Fruit fly (Drosophila melanogaster) whole organism, embryonic: Measurements from ENCODE around the gene CG1910.

Experiments used
- Atf6 ChIP-seq: fragments of 200-800 bp; sonication (Bioruptor generic); IDR thresholded peaks from 2 replicates; pipeline ENCODE4 v1.3.6; 2022; ENCODE audit warnings: missing biosample characterization, missing genetic modification characterization
- CG10209 ChIP-seq: fragments of 200-800 bp; sonication (Bioruptor generic); optimal IDR thresholded peaks from 3 replicates; lab custom pipeline; 2017; ENCODE audit warnings: missing biosample characterization, mild to moderate bottlenecking, missing genetic modification characterization, missing genetic modification reagents
- CG1024 ChIP-seq: fragments of 200-800 bp; sonication (Bioruptor generic); IDR thresholded peaks from 2 replicates; pipeline ENCODE4 v1.3.6; 2022; ENCODE audit warnings: missing biosample characterization, missing genetic modification characterization
- CG10321 ChIP-seq: fragments of 200-800 bp; sonication (Bioruptor generic); IDR thresholded peaks from 2 replicates; pipeline ENCODE4 v1.3.6; 2022; ENCODE audit warnings: missing biosample characterization, missing genetic modification characterization
- CG10959 ChIP-seq: fragments of 200-800 bp; sonication (Bioruptor generic); IDR thresholded peaks from 2 replicates; pipeline ENCODE4 v1.3.6; 2022; ENCODE audit warnings: missing biosample characterization, missing genetic modification characterization
- CG12071 ChIP-seq: fragments of 200-800 bp; sonication (Bioruptor generic); optimal IDR thresholded peaks from 3 replicates; lab custom pipeline; 2018; ENCODE audit warnings: missing biosample characterization, mild to moderate bottlenecking, missing genetic modification characterization
- CG16863 ChIP-seq: fragments of 200-800 bp; sonication (Bioruptor generic); optimal IDR thresholded peaks from 3 replicates; lab custom pipeline; 2016; ENCODE audit warnings: missing biosample characterization, missing genetic modification characterization
- CG18011 ChIP-seq: fragments of 200-800 bp; sonication (Bioruptor generic); optimal IDR thresholded peaks from 2 replicates; lab custom pipeline; 2017; ENCODE audit warnings: missing biosample characterization, missing genetic modification characterization, mild to moderate bottlenecking, moderate library complexity, missing genotype
- CG18476 ChIP-seq: fragments of 200-800 bp; sonication (Bioruptor generic); optimal IDR thresholded peaks from 2 replicates; lab custom pipeline; 2016; ENCODE audit warnings: missing biosample characterization, mild to moderate bottlenecking, missing genetic modification characterization
- CG31224 ChIP-seq: fragments of 200-800 bp; sonication (Bioruptor generic); IDR thresholded peaks from 2 replicates; pipeline ENCODE4 v1.3.6; 2022; ENCODE audit warnings: missing biosample characterization, missing genetic modification characterization
- CG3407 ChIP-seq: fragments of 200-800 bp; sonication (Bioruptor generic); optimal IDR thresholded peaks from 2 replicates; lab custom pipeline; 2018; ENCODE audit warnings: missing biosample characterization, mild to moderate bottlenecking, missing genetic modification characterization
- CG5953 ChIP-seq: fragments of 200-800 bp; sonication (Bioruptor generic); IDR thresholded peaks from 2 replicates; pipeline ENCODE4 v1.3.6; 2022; ENCODE audit warnings: missing biosample characterization, missing genetic modification characterization
- CG7357 ChIP-seq: fragments of 200-800 bp; sonication (Bioruptor generic); IDR thresholded peaks from 3 replicates; pipeline ENCODE4 v1.3.6; 2022; ENCODE audit warnings: missing biosample characterization, missing genetic modification characterization
- CG7928 ChIP-seq: fragments of 200-800 bp; sonication (Bioruptor generic); optimal IDR thresholded peaks from 2 replicates; lab custom pipeline; 2017; ENCODE audit warnings: missing biosample characterization, mild to moderate bottlenecking, missing genetic modification characterization
- CG7987 ChIP-seq: fragments of 200-800 bp; sonication (Bioruptor generic); optimal IDR thresholded peaks from 2 replicates; lab custom pipeline; 2018; ENCODE audit warnings: missing biosample characterization, mild to moderate bottlenecking, missing genetic modification characterization, moderate library complexity
- CG8478 ChIP-seq: fragments of >200 bp; optimal IDR thresholded peaks from 2 replicates; lab custom pipeline; 2018
- CG8944 ChIP-seq: fragments of 200-800 bp; sonication (Bioruptor generic); optimal IDR thresholded peaks from 3 replicates; lab custom pipeline; 2016; ENCODE audit warnings: missing biosample characterization, missing genetic modification characterization
- Dip3 ChIP-seq: fragments of 200-800 bp; sonication (Bioruptor generic); optimal IDR thresholded peaks from 3 replicates; lab custom pipeline; 2016; ENCODE audit warnings: missing biosample characterization, missing genetic modification characterization
- Doc3 ChIP-seq: fragments of 200-800 bp; sonication (Bioruptor generic); IDR thresholded peaks from 3 replicates; pipeline ENCODE4 v1.3.6; 2022; ENCODE audit warnings: missing biosample characterization, missing genetic modification characterization; ENCODE audit not compliant: partially characterized antibody
- Ets65A ChIP-seq: fragments of 200-800 bp; sonication (Bioruptor generic); peaks from one replicate; lab custom pipeline; 2016; ENCODE audit warnings: missing biosample characterization, missing genetic modification characterization
- Fer3 ChIP-seq: fragments of 200-800 bp; sonication (Bioruptor generic); optimal IDR thresholded peaks from 2 replicates; lab custom pipeline; 2018; ENCODE audit warnings: missing biosample characterization, mild to moderate bottlenecking, missing genetic modification characterization, moderate library complexity
- Gsc ChIP-seq: fragments of 200-800 bp; sonication (Bioruptor generic); IDR thresholded peaks from 2 replicates; pipeline ENCODE4 v1.3.6; 2022; ENCODE audit warnings: missing biosample characterization, missing genetic modification characterization
- HmgZ ChIP-seq: fragments of 200-800 bp; sonication (Bioruptor generic); optimal IDR thresholded peaks from 2 replicates; lab custom pipeline; 2018; ENCODE audit warnings: missing biosample characterization, mild to moderate bottlenecking, missing genetic modification characterization
- Jarid2 ChIP-seq: fragments of 200-800 bp; sonication (Bioruptor generic); optimal IDR thresholded peaks from 3 replicates; lab custom pipeline; 2017; ENCODE audit warnings: mild to moderate bottlenecking, missing biosample characterization, missing genetic modification reagents, missing genetic modification characterization
- NfI ChIP-seq: fragments of 200-800 bp; sonication (Bioruptor generic); optimal IDR thresholded peaks from 3 replicates; lab custom pipeline; 2018; ENCODE audit warnings: missing biosample characterization, mild to moderate bottlenecking, missing genetic modification characterization, moderate library complexity
- Poxn ChIP-seq: fragments of 200-800 bp; sonication (Bioruptor generic); IDR thresholded peaks from 2 replicates; pipeline ENCODE4 v1.3.6; 2022; ENCODE audit warnings: missing biosample characterization, missing genetic modification characterization
- Sin3A ChIP-seq: fragments of >200 bp; optimal IDR thresholded peaks from 2 replicates; lab custom pipeline; 2018
- Usf ChIP-seq: fragments of 200-800 bp; sonication (Bioruptor generic); optimal IDR thresholded peaks from 2 replicates; lab custom pipeline; 2017; ENCODE audit warnings: missing genotype, missing biosample characterization, missing genetic modification characterization
- amos ChIP-seq: fragments of 200-800 bp; sonication (Bioruptor generic); IDR thresholded peaks from 2 replicates; pipeline ENCODE4 v1.3.6; 2022; ENCODE audit warnings: missing biosample characterization, missing genetic modification characterization; ENCODE audit not compliant: partially characterized antibody
- br ChIP-seq: fragments of >200 bp; optimal IDR thresholded peaks from 2 replicates; lab custom pipeline; 2017
- cad ChIP-seq: fragments of >200 bp; optimal IDR thresholded peaks from 2 replicates; lab custom pipeline; 2017; ENCODE audit warnings: missing biosample characterization, missing genetic modification characterization
- cato ChIP-seq: fragments of 200-800 bp; sonication (Bioruptor generic); optimal IDR thresholded peaks from 2 replicates; lab custom pipeline; 2016; ENCODE audit warnings: missing biosample characterization, missing genetic modification characterization, borderline replicate concordance
- corto ChIP-seq: fragments of 200-800 bp; sonication (Bioruptor generic); optimal IDR thresholded peaks from 2 replicates; lab custom pipeline; 2016; ENCODE audit warnings: missing biosample characterization, mild to moderate bottlenecking, missing genetic modification characterization, moderate library complexity
- crp ChIP-seq, 2 experiments: fragments of 200-800 bp; sonication (Bioruptor generic); optimal IDR thresholded peaks; 2 replicates in 1 of 2; 3 replicates in 1 of 2; lab custom pipeline; 2017; ENCODE audit warnings: missing biosample characterization in 2 of 2, missing genetic modification characterization in 2 of 2, mild to moderate bottlenecking in 1 of 2, moderate library complexity in 1 of 2
- dati ChIP-seq: fragments of 200-800 bp; sonication (Bioruptor generic); IDR thresholded peaks from 2 replicates; pipeline ENCODE4 v1.3.6; 2022; ENCODE audit warnings: missing biosample characterization, missing genetic modification characterization
- ham ChIP-seq: fragments of 200-800 bp; sonication (Bioruptor generic); IDR thresholded peaks from 2 replicates; pipeline ENCODE4 v1.3.6; 2022; ENCODE audit warnings: missing biosample characterization, missing genetic modification characterization
- onecut ChIP-seq: fragments of 200-800 bp; sonication (Bioruptor generic); IDR thresholded peaks from 2 replicates; pipeline ENCODE4 v1.3.6; 2022; ENCODE audit warnings: missing biosample characterization, missing genetic modification characterization
- org-1 ChIP-seq: fragments of 200-800 bp; sonication (Bioruptor generic); optimal IDR thresholded peaks from 2 replicates; lab custom pipeline; 2017; ENCODE audit warnings: missing biosample characterization, missing genetic modification characterization
- pan ChIP-seq, 4 experiments: fragments of >200 bp in 3 of 4; fragments of 200-800 bp in 1 of 4; sonication (Bioruptor generic) in 1 of 4; optimal IDR thresholded peaks in 3 of 4; IDR thresholded peaks in 1 of 4; 2 replicates each; pipeline versions ENCODE4 v1.3.6 to Lab custom; 2017 to 2022; ENCODE audit warnings: missing biosample characterization in 2 of 4, missing genetic modification characterization in 2 of 4, mixed read lengths in 1 of 4
- pita ChIP-seq: fragments of 200-800 bp; sonication (Bioruptor generic); optimal IDR thresholded peaks from 2 replicates; lab custom pipeline; 2017; ENCODE audit warnings: missing biosample characterization, mild to moderate bottlenecking, missing genetic modification characterization
- psq ChIP-seq: fragments of 200-800 bp; sonication (Bioruptor generic); optimal IDR thresholded peaks from 2 replicates; lab custom pipeline; 2017; ENCODE audit warnings: missing biosample characterization, missing genetic modification characterization
- ranshi ChIP-seq: fragments of 200-800 bp; sonication (Bioruptor generic); IDR thresholded peaks from 2 replicates; pipeline ENCODE4 v1.3.6; 2022; ENCODE audit warnings: missing biosample characterization, missing genetic modification characterization
- row ChIP-seq: fragments of 200-800 bp; sonication (Bioruptor generic); IDR thresholded peaks from 3 replicates; pipeline ENCODE4 v1.3.6; 2022; ENCODE audit warnings: missing biosample characterization, missing genetic modification characterization
- scrt ChIP-seq: fragments of 200-800 bp; sonication (Bioruptor generic); optimal IDR thresholded peaks from 2 replicates; lab custom pipeline; 2018; ENCODE audit warnings: missing biosample characterization, mild to moderate bottlenecking, missing genetic modification characterization, moderate library complexity
- sob ChIP-seq: fragments of 200-800 bp; sonication (Bioruptor generic); IDR thresholded peaks from 2 replicates; pipeline ENCODE4 v1.3.6; 2022; ENCODE audit warnings: missing biosample characterization, missing genetic modification characterization
- tap ChIP-seq: fragments of 200-800 bp; optimal IDR thresholded peaks from 3 replicates; lab custom pipeline; 2019; ENCODE audit warnings: missing biosample characterization, mild to moderate bottlenecking, missing genetic modification characterization, moderate library complexity
- tgo ChIP-seq: fragments of 200-800 bp; sonication (Bioruptor generic); IDR thresholded peaks from 3 replicates; pipeline ENCODE4 v1.3.6; 2022; ENCODE audit warnings: missing biosample characterization, missing genetic modification characterization
- trem ChIP-seq: fragments of 200-800 bp; optimal IDR thresholded peaks from 3 replicates; lab custom pipeline; 2019; ENCODE audit warnings: missing biosample characterization, mild to moderate bottlenecking, missing genetic modification characterization, moderate library complexity
- tx ChIP-seq: fragments of 200-800 bp; sonication (Bioruptor generic); optimal IDR thresholded peaks from 2 replicates; lab custom pipeline; 2016; ENCODE audit warnings: missing biosample characterization, missing genetic modification characterization
- unpg ChIP-seq: fragments of 200-800 bp; sonication (Bioruptor generic); optimal IDR thresholded peaks from 3 replicates; lab custom pipeline; 2018; ENCODE audit warnings: missing biosample characterization, mild to moderate bottlenecking, missing genetic modification characterization, moderate library complexity
- wor ChIP-seq: fragments of 200-800 bp; sonication (Bioruptor generic); IDR thresholded peaks from 2 replicates; pipeline ENCODE4 v1.3.6; 2022; ENCODE audit warnings: missing biosample characterization, missing genetic modification characterization
- zfh2 ChIP-seq: fragments of 200-800 bp; sonication (Bioruptor generic); optimal IDR thresholded peaks from 2 replicates; lab custom pipeline; 2016; ENCODE audit warnings: missing biosample characterization, missing genetic modification characterization

CG1910 gene

DNA sequence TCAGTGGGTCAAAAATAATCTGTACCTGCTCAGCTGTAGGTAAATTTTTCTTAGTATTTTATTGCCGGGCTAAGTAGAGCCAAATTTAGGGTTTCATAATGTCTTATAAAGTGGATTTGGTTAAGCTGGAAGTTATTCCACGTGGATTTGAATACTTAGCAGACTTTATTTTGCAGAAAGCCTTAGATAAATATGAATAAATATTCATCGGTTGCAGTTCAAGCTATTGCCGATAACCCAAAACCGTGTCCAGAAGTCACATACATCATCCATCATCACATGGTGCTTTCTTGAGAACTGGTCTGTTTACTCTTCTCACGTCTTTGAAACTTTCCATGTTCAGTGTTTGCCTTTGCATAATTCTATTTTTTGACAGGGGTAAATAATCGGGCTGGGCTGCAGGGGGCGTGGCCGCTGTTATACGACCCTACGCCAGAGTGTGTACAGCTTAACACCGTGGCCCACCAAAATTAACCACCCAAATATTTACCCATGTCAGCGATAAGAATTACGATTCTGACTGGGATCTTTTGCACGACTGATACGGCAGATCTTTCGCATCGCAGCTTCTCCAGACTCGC is 11.2 kb downstream of the CG1910 start, which contains the start of gene CG2187 (continued):
- TF ChIP-seq CG12071 (GFP tag; lab: Kevin White, UChicago) (peak; percentile 42), br (lab: Kevin White, UChicago) (no peak), CG8944 (no peak), zfh2 (GFP tag; lab: Kevin White, UChicago) (no peak), cad (GFP tag; lab: Kevin White, UChicago) (no peak), onecut (GFP tag; lab: Robert Waterston, UW) (peak; percentile 20; the same call in 1 of the 2 replicates), CG7987 (GFP tag; lab: Kevin White, UChicago) (peak; percentile 18), psq (GFP tag; lab: Kevin White, UChicago) (no peak), Fer3 (peak; percentile 17), Dip3 (GFP tag; lab: Kevin White, UChicago) (no peak), cato (GFP tag; lab: Kevin White, UChicago) (no peak), NfI (GFP tag; lab: Kevin White, UChicago) (no peak), scrt (GFP tag; lab: Kevin White, UChicago) (no peak), row (GFP tag; lab: Robert Waterston, UW) (no peak), org-1 (GFP tag; lab: Kevin White, UChicago) (no peak), CG18476 (no peak), corto (GFP tag; lab: Kevin White, UChicago) (no peak), pan (optimal IDR thresholded peaks at IDR 0.05; lab: Kevin White, UChicago) (no peak), pan (GFP tag; optimal IDR thresholded peaks at IDR 0.05 in 1 of 2, IDR thresholded peaks at IDR 0.05 in 1 of 2) (no peak), Sin3A (lab: Kevin White, UChicago) (no peak), CG10959 (GFP tag; lab: Robert Waterston, UW) (no peak), CG10321 (GFP tag; lab: Robert Waterston, UW) (no peak), unpg (GFP tag; lab: Kevin White, UChicago) (peak; percentile 16), Poxn (GFP tag; lab: Robert Waterston, UW) (no peak), dati (GFP tag; lab: Robert Waterston, UW) (no peak), amos (GFP tag; lab: Robert Waterston, UW) (no peak), tap (no peak), Doc3 (GFP tag; lab: Robert Waterston, UW) (no peak), CG7357 (GFP tag; lab: Robert Waterston, UW) (no peak), wor (GFP tag; lab: Robert Waterston, UW) (no peak), Atf6 (GFP tag; lab: Robert Waterston, UW) (no peak), CG16863 (GFP tag; lab: Kevin White, UChicago) (no peak), tgo (no peak), CG8478 (lab: Kevin White, UChicago) (no peak), CG10209 (GFP tag; lab: Kevin White, UChicago) (no peak), ham (GFP tag; lab: Robert Waterston, UW) (no peak), Jarid2 (GFP tag; lab: Kevin White, UChicago) (no peak), trem (tag; lab: Kevin White, UChicago) (no peak), pita (GFP tag; lab: Kevin White, UChicago) (no peak), tx (GFP tag; lab: Kevin White, UChicago) (no peak), CG1024 (GFP tag; lab: Robert Waterston, UW) (no peak), CG7928 (no peak), CG18011 (no peak), Usf (GFP tag; lab: Kevin White, UChicago) (no peak), Gsc (GFP tag; lab: Robert Waterston, UW) (no peak), sob (GFP tag; lab: Robert Waterston, UW) (no peak), crp (GFP tag; optimal IDR thresholded peaks at IDR 0.05; lab: Kevin White, UChicago) (no peak), Ets65A (GFP tag; lab: Kevin White, UChicago) (no peak), HmgZ (tag; lab: Kevin White, UChicago) (no peak), CG31224 (no peak), CG5953 (no peak), CG3407 (GFP tag; lab: Kevin White, UChicago) (peak; percentile 0), ranshi (GFP tag; lab: Robert Waterston, UW) (no peak)
